Worm (Caenorhabditis elegans) whole organism, L3 larva: ENCODE measurements around the gene F40A3.4.

Experiments used
- R02D3.7 ChIP-seq: fragments of 150-350 bp; optimal IDR thresholded peaks from 2 replicates; lab custom pipeline; 2014; ENCODE audit warnings: missing biosample characterization, missing genetic modification characterization
- ZK546.5 ChIP-seq: sonication (generic microtip); optimal IDR thresholded peaks from 2 replicates; lab custom pipeline; 2017; ENCODE audit warnings: missing biosample characterization, missing genetic modification characterization
- aly-2 ChIP-seq: fragments of 150-350 bp; optimal IDR thresholded peaks from 2 replicates; lab custom pipeline; 2014; ENCODE audit warnings: missing biosample characterization, missing genetic modification characterization
- ama-1 ChIP-seq: fragments of 150-350 bp; optimal IDR thresholded peaks from 2 replicates; lab custom pipeline; 2018
- ceh-16 ChIP-seq: sonication (generic microtip); optimal IDR thresholded peaks from 2 replicates; lab custom pipeline; 2017; ENCODE audit warnings: missing biosample characterization, missing genetic modification characterization
- ceh-28 ChIP-seq: fragments of 150-350 bp; optimal IDR thresholded peaks from 2 replicates; lab custom pipeline; 2014; ENCODE audit warnings: missing biosample characterization, missing genetic modification reagents, missing genetic modification characterization
- ceh-82 ChIP-seq: fragments of 150-350 bp; optimal IDR thresholded peaks from 2 replicates; lab custom pipeline; 2014; ENCODE audit warnings: missing biosample characterization, missing genetic modification characterization
- ceh-9 ChIP-seq: sonication (generic microtip); optimal IDR thresholded peaks from 2 replicates; lab custom pipeline; 2018; ENCODE audit warnings: missing biosample characterization, missing genetic modification characterization
- daf-12 ChIP-seq: fragments of 150-350 bp; optimal IDR thresholded peaks from 2 replicates; lab custom pipeline; 2014; ENCODE audit warnings: missing biosample characterization, missing genetic modification reagents, missing genetic modification characterization
- egl-27 ChIP-seq: sonication (generic microtip); optimal IDR thresholded peaks from 4 replicates; lab custom pipeline; 2017; ENCODE audit warnings: missing biosample characterization, missing genetic modification reagents, missing genetic modification characterization
- egl-5 ChIP-seq: fragments of 150-350 bp; optimal IDR thresholded peaks from 2 replicates; lab custom pipeline; 2017; ENCODE audit warnings: missing biosample characterization, missing genetic modification reagents, missing genetic modification characterization, inconsistent platforms
- elt-1 ChIP-seq: fragments of 150-350 bp; optimal IDR thresholded peaks from 2 replicates; lab custom pipeline; 2014; ENCODE audit warnings: missing biosample characterization, missing genetic modification characterization
- elt-2 ChIP-seq: sonication (generic microtip); optimal IDR thresholded peaks from 2 replicates; lab custom pipeline; 2016; ENCODE audit warnings: missing genetic modification reagents, mild to moderate bottlenecking, missing genetic modification characterization, missing compliant biosample characterization
- elt-3 ChIP-seq, 3 experiments: fragments of 150-350 bp in 1 of 3; sonication (generic microtip) in 2 of 3; optimal IDR thresholded peaks; 2 replicates in 2 of 3; 4 replicates in 1 of 3; lab custom pipeline; 2014 to 2017; ENCODE audit warnings: missing biosample characterization in 3 of 3, missing genetic modification characterization in 3 of 3
- fkh-10 ChIP-seq: sonication (generic microtip); optimal IDR thresholded peaks from 2 replicates; lab custom pipeline; 2017; ENCODE audit warnings: missing biosample characterization, missing genetic modification reagents, missing genetic modification characterization
- fkh-2 ChIP-seq: fragments of 150-350 bp; optimal IDR thresholded peaks from 2 replicates; lab custom pipeline; 2014; ENCODE audit warnings: missing biosample characterization, missing genetic modification reagents, missing genetic modification characterization
- fos-1 ChIP-seq: fragments of 150-350 bp; optimal IDR thresholded peaks from 2 replicates; lab custom pipeline; 2014; ENCODE audit warnings: missing biosample characterization, missing genetic modification characterization
- hmg-11 ChIP-seq: sonication (generic microtip); optimal IDR thresholded peaks from 2 replicates; lab custom pipeline; 2016; ENCODE audit warnings: missing genetic modification characterization, missing compliant biosample characterization
- lin-15B ChIP-seq: fragments of 150-350 bp; optimal IDR thresholded peaks from 2 replicates; lab custom pipeline; 2014; ENCODE audit warnings: missing biosample characterization, missing genetic modification characterization
- lin-39 ChIP-seq: fragments of 150-350 bp; optimal IDR thresholded peaks from 2 replicates; lab custom pipeline; 2018; ENCODE audit warnings: missing biosample characterization, missing genetic modification reagents, missing genetic modification characterization
- lsy-12 ChIP-seq: sonication (generic microtip); optimal IDR thresholded peaks from 2 replicates; lab custom pipeline; 2016; ENCODE audit warnings: mild to moderate bottlenecking, missing genetic modification characterization, missing compliant biosample characterization
- mdl-1 ChIP-seq: fragments of 150-350 bp; optimal IDR thresholded peaks from 2 replicates; lab custom pipeline; 2014; ENCODE audit warnings: missing biosample characterization, missing genetic modification characterization
- mml-1 ChIP-seq: fragments of 150-350 bp; sonication (generic microtip); optimal IDR thresholded peaks from 3 replicates; lab custom pipeline; 2014; ENCODE audit warnings: missing biosample characterization, missing genetic modification characterization
- nhr-12 ChIP-seq: fragments of 150-350 bp; optimal IDR thresholded peaks from 2 replicates; lab custom pipeline; 2014; ENCODE audit warnings: missing biosample characterization, missing genetic modification characterization
- nhr-23 ChIP-seq: fragments of 150-350 bp; optimal IDR thresholded peaks from 2 replicates; lab custom pipeline; 2014; ENCODE audit warnings: missing biosample characterization, missing genetic modification reagents, missing genetic modification characterization
- nhr-237 ChIP-seq: fragments of 150-350 bp; optimal IDR thresholded peaks from 2 replicates; lab custom pipeline; 2014; ENCODE audit warnings: missing biosample characterization, missing genetic modification characterization
- nhr-25 ChIP-seq: sonication (generic microtip); optimal IDR thresholded peaks from 2 replicates; lab custom pipeline; 2017; ENCODE audit warnings: missing biosample characterization, missing genetic modification characterization
- nhr-43 ChIP-seq: sonication (generic microtip); optimal IDR thresholded peaks from 2 replicates; lab custom pipeline; 2016; ENCODE audit warnings: mild to moderate bottlenecking, missing genetic modification characterization, missing compliant biosample characterization; ENCODE audit not compliant: poor library complexity, severe bottlenecking
- nhr-67 ChIP-seq: fragments of 150-350 bp; optimal IDR thresholded peaks from 2 replicates; lab custom pipeline; 2014; ENCODE audit warnings: missing biosample characterization, missing genetic modification characterization
- nhr-76 ChIP-seq: fragments of 150-350 bp; sonication (generic microtip); optimal IDR thresholded peaks from 5 replicates; lab custom pipeline; 2014; ENCODE audit warnings: missing biosample characterization, missing genetic modification characterization
- nhr-77 ChIP-seq: fragments of 150-350 bp; optimal IDR thresholded peaks from 2 replicates; lab custom pipeline; 2014; ENCODE audit warnings: missing biosample characterization, missing genetic modification characterization
- pha-4 ChIP-seq: fragments of 150-350 bp; optimal IDR thresholded peaks from 2 replicates; lab custom pipeline; 2014; ENCODE audit warnings: missing biosample characterization, missing genetic modification reagents, missing genetic modification characterization
- sea-2 ChIP-seq: fragments of 150-350 bp; sonication (generic microtip); optimal IDR thresholded peaks from 4 replicates; lab custom pipeline; 2014; ENCODE audit warnings: missing biosample characterization, missing genetic modification reagents, missing genetic modification characterization
- skn-1 ChIP-seq: fragments of 150-350 bp; optimal IDR thresholded peaks from 2 replicates; lab custom pipeline; 2014; ENCODE audit warnings: missing biosample characterization, missing genetic modification characterization
- snpc-4 ChIP-seq: fragments of 150-350 bp; optimal IDR thresholded peaks from 2 replicates; lab custom pipeline; 2014; ENCODE audit warnings: missing biosample characterization, missing genetic modification characterization
- unc-39 ChIP-seq: sonication (generic microtip); optimal IDR thresholded peaks from 4 replicates; lab custom pipeline; 2017; ENCODE audit warnings: missing biosample characterization, missing genetic modification characterization
- unc-62 ChIP-seq: fragments of 150-350 bp; sonication (generic microtip); optimal IDR thresholded peaks from 4 replicates; lab custom pipeline; 2014; ENCODE audit warnings: missing biosample characterization, missing genetic modification reagents, missing genetic modification characterization
- zag-1 ChIP-seq: fragments of 150-350 bp; optimal IDR thresholded peaks from 2 replicates; lab custom pipeline; 2014; ENCODE audit warnings: missing biosample characterization, missing genetic modification characterization
- ztf-11 ChIP-seq: fragments of 150-350 bp; optimal IDR thresholded peaks from 2 replicates; lab custom pipeline; 2014; ENCODE audit warnings: missing biosample characterization, missing genetic modification characterization
- ztf-4 ChIP-seq: fragments of 150-350 bp; optimal IDR thresholded peaks from 2 replicates; lab custom pipeline; 2014; ENCODE audit warnings: missing biosample characterization, missing genetic modification characterization

F40A3.4 gene

DNA sequence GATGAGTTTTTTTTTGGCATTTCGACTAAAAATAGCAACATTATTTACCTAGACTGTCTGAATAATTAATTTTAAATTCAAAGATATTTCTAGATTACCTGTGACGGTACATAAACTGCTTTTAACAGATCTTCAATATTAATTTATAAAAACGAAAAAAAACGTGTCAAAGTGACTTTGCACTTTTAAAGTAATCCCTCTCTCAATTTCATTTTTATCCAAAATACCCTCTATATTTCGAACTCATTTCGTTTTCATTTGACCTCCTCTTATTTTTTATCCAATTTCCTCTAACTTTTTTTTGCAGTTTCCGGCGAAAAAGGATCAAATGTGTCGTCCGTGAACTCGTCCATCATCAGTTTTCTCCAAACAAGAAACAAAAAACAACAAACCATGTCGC is at the start of gene F40A3.4:
TSS of gene F40A3.4 (plus strand) at position 301 of the 400 bp plus-strand sequence.
- TF ChIP-seq ZK546.5 (tag; lab: Kevin White, UChicago) = no peak
- TF ChIP-seq nhr-12 (tag; lab: Kevin White, UChicago) = no peak
- TF ChIP-seq hmg-11 (tag; lab: Kevin White, UChicago) = no peak
- no peak for TF ChIP-seq nhr-237 (tag; lab: Kevin White, UChicago)
- TF ChIP-seq fkh-2 (tag; lab: Kevin White, UChicago) = no peak
- no peak for TF ChIP-seq zag-1 (tag; lab: Kevin White, UChicago)
- no peak for TF ChIP-seq elt-3 (tag; optimal IDR thresholded peaks at IDR 0.05; lab: Kevin White, UChicago)
- no peak for TF ChIP-seq R02D3.7 (tag; lab: Kevin White, UChicago)
- no peak for TF ChIP-seq lin-39 (tag; lab: Kevin White, UChicago)
- no peak for TF ChIP-seq aly-2 (tag; lab: Kevin White, UChicago)
- no peak for TF ChIP-seq elt-1
- TF ChIP-seq ceh-9 (tag; lab: Kevin White, UChicago) = no peak
- no peak for TF ChIP-seq nhr-25
- no peak for TF ChIP-seq lin-15B (tag; lab: Kevin White, UChicago)
- TF ChIP-seq ama-1 = no peak
- TF ChIP-seq pha-4 (tag; lab: Kevin White, UChicago) = no peak
- TF ChIP-seq egl-27 (tag; lab: Kevin White, UChicago) = no peak
- no peak for TF ChIP-seq nhr-77
- no peak for TF ChIP-seq fkh-10 (GFP tag; lab: Kevin White, UChicago)
- TF ChIP-seq, all 47 proteins: peak for 0

ce11 chrV:7825836-7826235 is 49.7 kb upstream of the F40A3.4 start:
- TF ChIP-seq nhr-67 (no peak), unc-62 (GFP tag; lab: Kevin White, UChicago) (no peak), zag-1 (tag; lab: Kevin White, UChicago) (no peak), elt-2 (tag; lab: Kevin White, UChicago) (no peak), ceh-82 (no peak), ceh-9 (tag; lab: Kevin White, UChicago) (no peak), egl-27 (tag; lab: Kevin White, UChicago) (no peak), nhr-12 (tag; lab: Kevin White, UChicago) (no peak), ceh-28 (tag; lab: Kevin White, UChicago) (no peak), nhr-77 (no peak), fos-1 (tag; lab: Kevin White, UChicago) (no peak), ZK546.5 (tag; lab: Kevin White, UChicago) (no peak), nhr-23 (tag; lab: Kevin White, UChicago) (no peak), ztf-11 (tag; lab: Kevin White, UChicago) (no peak)

DNA sequence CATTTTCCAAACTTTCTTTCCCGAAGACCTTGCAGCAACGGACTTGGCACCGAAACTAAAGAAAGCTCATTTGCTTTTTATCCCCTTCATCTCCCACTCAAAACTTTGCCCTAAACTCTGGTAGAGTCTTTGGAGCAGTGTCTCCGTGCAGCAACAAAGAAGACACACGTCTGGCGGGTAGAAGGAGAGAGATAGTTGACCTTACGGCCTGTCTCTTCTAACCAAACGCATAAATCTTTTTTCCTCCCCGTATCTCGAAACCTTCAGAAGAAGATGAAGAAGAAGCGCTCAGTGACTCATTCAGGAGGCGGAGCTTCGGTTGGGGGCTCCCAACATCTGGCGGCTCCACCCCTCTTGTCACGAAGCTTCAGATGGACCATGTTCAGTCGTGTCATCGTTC is 49.2 kb upstream of the F40A3.4 start:
- TF ChIP-seq fos-1 (tag; lab: Kevin White, UChicago) = no peak
- TF ChIP-seq nhr-77 = no peak
- no peak for TF ChIP-seq mml-1
- no peak for TF ChIP-seq skn-1 (tag; lab: Kevin White, UChicago)
- TF ChIP-seq nhr-76 = no peak
- no peak for TF ChIP-seq elt-1
- TF ChIP-seq ama-1 = no peak
- no peak for TF ChIP-seq fkh-10 (GFP tag; lab: Kevin White, UChicago)
- TF ChIP-seq sea-2 (GFP tag; lab: Kevin White, UChicago) = no peak
- TF ChIP-seq lin-15B (tag; lab: Kevin White, UChicago) = no peak
- no peak for TF ChIP-seq ceh-16 (tag; lab: Kevin White, UChicago)
- TF ChIP-seq unc-39 (tag; lab: Kevin White, UChicago) = no peak
- no peak for TF ChIP-seq ztf-4 (tag; lab: Kevin White, UChicago)
- no peak for TF ChIP-seq ZK546.5 (tag; lab: Kevin White, UChicago)
- TF ChIP-seq lsy-12 = no peak
- TF ChIP-seq hmg-11 (tag; lab: Kevin White, UChicago) = no peak
- TF ChIP-seq nhr-25 = no peak

ce11 chrV:7826917-7827316 is 48.6 kb upstream of the F40A3.4 start, which contains the start of gene mig-6:
TSS of gene mig-6 (plus strand) at chrV:7827217.
- TF ChIP-seq snpc-4 (tag; lab: Kevin White, UChicago) = no peak
- no peak for TF ChIP-seq mdl-1
- no peak for TF ChIP-seq fkh-2 (tag; lab: Kevin White, UChicago)
- TF ChIP-seq ama-1 = no peak
- no peak for TF ChIP-seq egl-5
- TF ChIP-seq pha-4 (tag; lab: Kevin White, UChicago) = no peak
- no peak for TF ChIP-seq elt-1
- TF ChIP-seq nhr-23 (tag; lab: Kevin White, UChicago) = no peak
- no peak for TF ChIP-seq nhr-43
- no peak for TF ChIP-seq fos-1 (tag; lab: Kevin White, UChicago)
- no peak for TF ChIP-seq nhr-67
- TF ChIP-seq lin-39 (tag; lab: Kevin White, UChicago) = no peak
- no peak for TF ChIP-seq mml-1
- TF ChIP-seq fkh-10 (GFP tag; lab: Kevin White, UChicago) = no peak
- TF ChIP-seq hmg-11 (tag; lab: Kevin White, UChicago) = no peak
- TF ChIP-seq daf-12 = no peak
